Worm (Caenorhabditis elegans): ENCODE results near the gene C17H12.6.

Gene C17H12.6

ce11 chrIV:6785873-6786272 is 36.4 kb downstream of the C17H12.6 start (continued):
- peak; percentile 70 for TF ChIP-seq nhr-20 (tag; optimal IDR thresholded peaks at IDR 0.05)
- TF ChIP-seq swsn-7 (tag; optimal IDR thresholded peaks at IDR 0.05), result peak; percentile 76
- TF ChIP-seq ama-1 (optimal IDR thresholded peaks at IDR 0.05), result peak; percentile 19
- TF ChIP-seq xbp-1 (tag; optimal IDR thresholded peaks at IDR 0.05), result peak; percentile 68
- TF ChIP-seq hlh-17 (GFP tag; optimal IDR thresholded peaks at IDR 0.05; ENCODE audit: borderline replicate concordance), result no peak
- peak; percentile 14 for TF ChIP-seq ztf-4 (tag; optimal IDR thresholded peaks at IDR 0.05)
- TF ChIP-seq nhr-71 (tag; optimal IDR thresholded peaks at IDR 0.05), result peak; percentile 88
- TF ChIP-seq aly-2 (tag; optimal IDR thresholded peaks at IDR 0.05), result peak; percentile 9
- TF ChIP-seq tbx-2 (tag; optimal IDR thresholded peaks at IDR 0.05), result peak; percentile 71
- TF ChIP-seq efl-1 (optimal IDR thresholded peaks at IDR 0.05), result peak; percentile 67 to 76
- TF ChIP-seq efl-1 (GFP tag; optimal IDR thresholded peaks at IDR 0.05 in 1 of 2), result peak; percentile 42 to 88
- TF ChIP-seq mep-1 (tag; optimal IDR thresholded peaks at IDR 0.05), result peak; percentile 87
- TF ChIP-seq snu-23 (GFP tag; optimal IDR thresholded peaks at IDR 0.05), result peak; percentile 89
- TF ChIP-seq fkh-4 (tag; optimal IDR thresholded peaks at IDR 0.05; ENCODE audit: borderline replicate concordance), result peak; percentile 57
- TF ChIP-seq nhr-19 (GFP tag; conservative IDR thresholded peaks at IDR 0.05), result peak; percentile 71
- peak; percentile 25 for TF ChIP-seq jun-1 (tag; optimal IDR thresholded peaks at IDR 0.05)
- TF ChIP-seq F16B12.6 (tag; optimal IDR thresholded peaks at IDR 0.05), result peak; percentile 18

DNA sequence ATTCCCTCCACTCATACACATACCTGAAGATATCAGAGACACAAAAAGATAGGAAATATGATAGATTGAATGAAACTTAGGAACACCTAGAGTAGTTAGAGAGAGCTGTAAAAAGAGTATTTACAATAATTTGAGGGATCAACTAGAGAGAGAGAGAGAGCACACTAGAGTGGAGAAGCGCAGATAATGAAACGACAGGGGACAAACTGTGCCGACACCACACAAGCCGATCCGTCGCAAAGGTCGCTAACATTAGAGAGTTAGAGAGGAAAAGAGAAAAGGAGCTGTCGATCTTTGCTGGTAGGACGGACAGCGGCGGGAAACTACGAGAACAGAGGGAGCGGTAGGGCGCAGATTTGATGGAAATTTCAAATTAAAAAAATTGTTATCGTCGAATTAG is 37.2 kb downstream of the C17H12.6 start, which contains the start of gene dyci-1:
Gene dyci-1, minus strand, starts transcription at position 122 of the 400 bp plus-strand sequence.
- no peak for TF ChIP-seq unc-130 (tag; optimal IDR thresholded peaks at IDR 0.05)
- TF ChIP-seq nhr-20 (tag; optimal IDR thresholded peaks at IDR 0.05), result peak; percentile 46
- peak; percentile 72 for TF ChIP-seq lin-14 (GFP tag; optimal IDR thresholded peaks at IDR 0.05)
- peak in 1 of 2 experiments; percentile 49 for TF ChIP-seq lsy-2 (tag; optimal IDR thresholded peaks at IDR 0.05)
- TF ChIP-seq swsn-7 (tag; optimal IDR thresholded peaks at IDR 0.05), result peak; percentile 14
- peak; percentile 29 for TF ChIP-seq nhr-237 (tag; optimal IDR thresholded peaks at IDR 0.05)
- TF ChIP-seq lin-35 (GFP tag; optimal IDR thresholded peaks at IDR 0.05), result peak; percentile 9 to 31
- TF ChIP-seq xbp-1 (tag; optimal IDR thresholded peaks at IDR 0.05), result no peak
- peak; percentile 5 for TF ChIP-seq tbx-2 (tag; optimal IDR thresholded peaks at IDR 0.05)
- TF ChIP-seq sox-4 (tag; optimal IDR thresholded peaks at IDR 0.05), result no peak
- peak in 1 of 2 experiments; percentile 15 for TF ChIP-seq egl-27 (tag; optimal IDR thresholded peaks at IDR 0.05)
- TF ChIP-seq nhr-77 (tag; optimal IDR thresholded peaks at IDR 0.05), result peak; percentile 74
- TF ChIP-seq mep-1 (tag; optimal IDR thresholded peaks at IDR 0.05), result no peak
- TF ChIP-seq sptf-1 (tag; optimal IDR thresholded peaks at IDR 0.05), result no peak
- TF ChIP-seq elt-3 (tag; optimal IDR thresholded peaks at IDR 0.05), result peak in 1 of 6 experiments; percentile 27
- TF ChIP-seq efl-1 (optimal IDR thresholded peaks at IDR 0.05), result peak; percentile 14 to 34
- TF ChIP-seq efl-1 (GFP tag; optimal IDR thresholded peaks at IDR 0.05 in 1 of 2), result peak in 1 of 2 experiments; percentile 41
- TF ChIP-seq blmp-1 (tag; optimal IDR thresholded peaks at IDR 0.05), result peak; percentile 3
- peak; percentile 45 for TF ChIP-seq rnt-1 (tag; optimal IDR thresholded peaks at IDR 0.05)
- TF ChIP-seq lin-13 (GFP tag; optimal IDR thresholded peaks at IDR 0.05), result peak; percentile 0
- peak in 2 of 3 experiments; percentile 19 to 23 for TF ChIP-seq dpl-1 (GFP tag; optimal IDR thresholded peaks at IDR 0.05)
- peak; percentile 52 for TF ChIP-seq snu-23 (GFP tag; optimal IDR thresholded peaks at IDR 0.05)
- TF ChIP-seq fos-1 (tag; optimal IDR thresholded peaks at IDR 0.05), result no peak
- TF ChIP-seq zag-1 (tag; optimal IDR thresholded peaks at IDR 0.05), result no peak
- peak; percentile 17 for TF ChIP-seq nhr-71 (tag; optimal IDR thresholded peaks at IDR 0.05)
- TF ChIP-seq efl-3 (GFP tag; optimal IDR thresholded peaks at IDR 0.05), result no peak
- TF ChIP-seq unc-62 (GFP tag; optimal IDR thresholded peaks at IDR 0.05), result no peak

- TF ChIP-seq aha-1 (tag; optimal IDR thresholded peaks at IDR 0.05) (no peak), ceh-63 (GFP tag; optimal IDR thresholded peaks at IDR 0.05) (no peak), alr-1 (tag; optimal IDR thresholded peaks at IDR 0.05; ENCODE audit: borderline replicate concordance) (no peak), lin-35 (GFP tag; optimal IDR thresholded peaks at IDR 0.05) (no peak), swsn-7 (tag; optimal IDR thresholded peaks at IDR 0.05) (no peak), efl-1 (optimal IDR thresholded peaks at IDR 0.05) (peak in 1 of 2 experiments; percentile 5), efl-1 (GFP tag; optimal IDR thresholded peaks at IDR 0.05 in 1 of 2) (peak in 1 of 2 experiments; percentile 83), elt-2 (tag; optimal IDR thresholded peaks at IDR 0.05) (no peak), aly-2 (tag; optimal IDR thresholded peaks at IDR 0.05) (no peak), lin-14 (GFP tag; optimal IDR thresholded peaks at IDR 0.05) (peak; percentile 1), dpl-1 (GFP tag; optimal IDR thresholded peaks at IDR 0.05) (no peak), fos-1 (tag; optimal IDR thresholded peaks at IDR 0.05) (no peak), pqm-1 (tag; optimal IDR thresholded peaks at IDR 0.05) (no peak)
Measured at ce11 chrIV:6777156-6777555, 45.1 kb downstream of the C17H12.6 start.
